Worm (Caenorhabditis elegans): ENCODE data around the gene sre-2.

sre-2 gene

ce11 chrII:8058769-8059168 lies 43.2 kb downstream of the sre-2 start, which contains the start of gene T05H10.8:
T05H10.8 (plus strand) TSS chrII:8059069.
- TF ChIP-seq ceh-36 (tag; optimal IDR thresholded peaks at IDR 0.05) (no peak), hmbx-1 (tag; optimal IDR thresholded peaks at IDR 0.05) (no peak), hmg-4 (GFP tag; optimal IDR thresholded peaks at IDR 0.05) (no peak), tbx-11 (GFP tag; IDR thresholded peaks at IDR 0.05) (no peak), hnd-1 (tag; optimal IDR thresholded peaks at IDR 0.05) (no peak), sea-1 (GFP tag; conservative IDR thresholded peaks at IDR 0.05) (no peak), ets-7 (tag; optimal IDR thresholded peaks at IDR 0.05) (no peak), ceh-13 (GFP tag; optimal IDR thresholded peaks at IDR 0.05) (no peak), tra-4 (tag; optimal IDR thresholded peaks at IDR 0.05) (no peak), aly-1 (tag; optimal IDR thresholded peaks at IDR 0.05) (no peak), B0310.2 (tag; optimal IDR thresholded peaks at IDR 0.05) (no peak), F13C5.2 (tag; optimal IDR thresholded peaks at IDR 0.05) (no peak), scrt-1 (GFP tag; IDR thresholded peaks at IDR 0.05) (no peak), flt-1 (GFP tag; IDR thresholded peaks at IDR 0.05) (no peak), tbx-37 (GFP tag; conservative IDR thresholded peaks at IDR 0.05) (no peak), ama-1 (optimal IDR thresholded peaks at IDR 0.05) (no peak), pes-1 (GFP tag; IDR thresholded peaks at IDR 0.05) (no peak)

ce11 chrII:8057911-8058310 lies 44.0 kb downstream of the sre-2 start:
- TF ChIP-seq ets-7 (tag; optimal IDR thresholded peaks at IDR 0.05) (no peak), hmbx-1 (tag; optimal IDR thresholded peaks at IDR 0.05) (no peak), tbx-37 (GFP tag; conservative IDR thresholded peaks at IDR 0.05) (no peak), scrt-1 (GFP tag; IDR thresholded peaks at IDR 0.05) (no peak), tra-4 (tag; optimal IDR thresholded peaks at IDR 0.05) (no peak), hnd-1 (tag; optimal IDR thresholded peaks at IDR 0.05) (no peak)

ce11 chrII:8052850-8053249 lies 49.1 kb downstream of the sre-2 start, which contains the start of gene T05H10.4:
T05H10.4 (plus strand) TSS chrII:8053150.
- no peak for TF ChIP-seq tbx-37 (GFP tag; conservative IDR thresholded peaks at IDR 0.05)
- no peak for TF ChIP-seq sea-1 (GFP tag; conservative IDR thresholded peaks at IDR 0.05)
- TF ChIP-seq ama-1 (optimal IDR thresholded peaks at IDR 0.05) = no peak
- no peak for TF ChIP-seq hmbx-1 (tag; optimal IDR thresholded peaks at IDR 0.05)
- TF ChIP-seq aly-1 (tag; optimal IDR thresholded peaks at IDR 0.05) = no peak
- TF ChIP-seq hmg-4 (GFP tag; optimal IDR thresholded peaks at IDR 0.05) = no peak
- no peak for TF ChIP-seq hnd-1 (tag; optimal IDR thresholded peaks at IDR 0.05)
- TF ChIP-seq F13C5.2 (tag; optimal IDR thresholded peaks at IDR 0.05) = no peak
- no peak for TF ChIP-seq tra-4 (tag; optimal IDR thresholded peaks at IDR 0.05)
- TF ChIP-seq ceh-36 (tag; optimal IDR thresholded peaks at IDR 0.05) = no peak
- no peak for TF ChIP-seq B0310.2 (tag; optimal IDR thresholded peaks at IDR 0.05)
- TF ChIP-seq ets-7 (tag; optimal IDR thresholded peaks at IDR 0.05) = no peak
- no peak for TF ChIP-seq pes-1 (GFP tag; IDR thresholded peaks at IDR 0.05)
- TF ChIP-seq flt-1 (GFP tag; IDR thresholded peaks at IDR 0.05) = no peak
- no peak for TF ChIP-seq scrt-1 (GFP tag; IDR thresholded peaks at IDR 0.05)

- TF ChIP-seq tbx-37 (GFP tag; conservative IDR thresholded peaks at IDR 0.05) = no peak
- no peak for TF ChIP-seq flt-1 (GFP tag; IDR thresholded peaks at IDR 0.05)
Measured at ce11 chrII:8052172-8052571, 49.8 kb downstream of the sre-2 start.

ce11 chrII:8051330-8051729 lies 50.6 kb downstream of the sre-2 start:
- TF ChIP-seq scrt-1 (GFP tag; IDR thresholded peaks at IDR 0.05) (no peak), hnd-1 (tag; optimal IDR thresholded peaks at IDR 0.05) (no peak), hmg-4 (GFP tag; optimal IDR thresholded peaks at IDR 0.05) (no peak), hmbx-1 (tag; optimal IDR thresholded peaks at IDR 0.05) (no peak), F13C5.2 (tag; optimal IDR thresholded peaks at IDR 0.05) (no peak), ama-1 (optimal IDR thresholded peaks at IDR 0.05) (no peak), ceh-36 (tag; optimal IDR thresholded peaks at IDR 0.05) (no peak), ceh-13 (GFP tag; optimal IDR thresholded peaks at IDR 0.05) (no peak), tra-4 (tag; optimal IDR thresholded peaks at IDR 0.05) (no peak), ets-7 (tag; optimal IDR thresholded peaks at IDR 0.05) (no peak), aly-1 (tag; optimal IDR thresholded peaks at IDR 0.05) (no peak), B0310.2 (tag; optimal IDR thresholded peaks at IDR 0.05) (no peak), pes-1 (GFP tag; IDR thresholded peaks at IDR 0.05) (no peak), flt-1 (GFP tag; IDR thresholded peaks at IDR 0.05) (no peak), sea-1 (GFP tag; conservative IDR thresholded peaks at IDR 0.05) (no peak), tbx-11 (GFP tag; IDR thresholded peaks at IDR 0.05) (no peak), tbx-37 (GFP tag; conservative IDR thresholded peaks at IDR 0.05) (no peak)

ce11 chrII:8050477-8050876 lies 51.5 kb downstream of the sre-2 start, which contains the start of gene mtre-1:
mtre-1 (minus strand) TSS chrII:8050577.
- TF ChIP-seq flt-1 (GFP tag; IDR thresholded peaks at IDR 0.05) = no peak
- TF ChIP-seq sea-1 (GFP tag; conservative IDR thresholded peaks at IDR 0.05) = no peak
- no peak for TF ChIP-seq tbx-11 (GFP tag; IDR thresholded peaks at IDR 0.05)
- TF ChIP-seq tra-4 (tag; optimal IDR thresholded peaks at IDR 0.05) = no peak
- TF ChIP-seq F13C5.2 (tag; optimal IDR thresholded peaks at IDR 0.05) = no peak
- TF ChIP-seq hnd-1 (tag; optimal IDR thresholded peaks at IDR 0.05) = no peak
- no peak for TF ChIP-seq ceh-13 (GFP tag; optimal IDR thresholded peaks at IDR 0.05)
